Worm (Caenorhabditis elegans) whole organism, L4 larva: ENCODE data around the gene B0244.16.

Source experiments
- F49E8.2 ChIP-seq: sonication (generic microtip); optimal IDR thresholded peaks from 2 replicates; lab custom pipeline; 2016; ENCODE audit warnings: missing compliant biosample characterization, mild to moderate bottlenecking, missing genetic modification characterization, borderline replicate concordance
- Y105C5A.15 ChIP-seq: fragments of 200-800 bp; sonication (Bioruptor generic); IDR thresholded peaks from 2 replicates; pipeline ENCODE4 v1.3.6; 2022; ENCODE audit warnings: missing genetic modification characterization, missing compliant biosample characterization
- ama-1 ChIP-seq: fragments of 150-350 bp; optimal IDR thresholded peaks from 2 replicates; lab custom pipeline; 2014; ENCODE audit warnings: inconsistent platforms, mixed read lengths
- ceh-32 ChIP-seq: sonication (generic microtip); optimal IDR thresholded peaks from 2 replicates; lab custom pipeline; 2016; ENCODE audit warnings: mild to moderate bottlenecking, missing genetic modification characterization, missing compliant biosample characterization; ENCODE audit not compliant: poor library complexity
- ceh-62 ChIP-seq: sonication (generic microtip); optimal IDR thresholded peaks from 2 replicates; lab custom pipeline; 2017; ENCODE audit warnings: missing biosample characterization, missing genetic modification characterization
- ces-1 ChIP-seq: fragments of 150-350 bp; sonication (generic microtip); optimal IDR thresholded peaks from 4 replicates; lab custom pipeline; 2014; ENCODE audit warnings: missing biosample characterization, missing genetic modification reagents, missing genetic modification characterization
- fos-1 ChIP-seq: fragments of 150-350 bp; optimal IDR thresholded peaks from 2 replicates; lab custom pipeline; 2014; ENCODE audit warnings: missing biosample characterization, missing genetic modification characterization
- lin-1 ChIP-seq: fragments of 200-800 bp; sonication (Bioruptor generic); IDR thresholded peaks from 2 replicates; pipeline ENCODE4 v1.3.6; 2022; ENCODE audit warnings: missing genetic modification reagents, missing genetic modification characterization, missing compliant biosample characterization
- lsy-2 ChIP-seq, 2 experiments: fragments of 150-350 bp in 1 of 2; sonication (generic microtip) in 1 of 2; optimal IDR thresholded peaks; 2 replicates each; lab custom pipeline; 2014 to 2017; ENCODE audit warnings: missing biosample characterization in 2 of 2, missing genetic modification characterization in 2 of 2
- nhr-25 ChIP-seq: sonication (generic microtip); optimal IDR thresholded peaks from 2 replicates; lab custom pipeline; 2017; ENCODE audit warnings: missing genetic modification characterization, mild to moderate bottlenecking, missing compliant biosample characterization, antibody characterized with exemption, moderate library complexity, borderline replicate concordance; ENCODE audit not compliant: insufficient read depth
- pha-4 ChIP-seq, 2 experiments: fragments of 150-350 bp in 1 of 2; fragments of 200-800 bp in 1 of 2; sonication (Bioruptor generic) in 1 of 2; IDR thresholded peaks in 1 of 2; optimal IDR thresholded peaks in 1 of 2; 2 replicates each; pipeline versions ENCODE4 v1.3.6 to Lab custom; 2014 to 2022; ENCODE audit warnings: missing genetic modification characterization in 2 of 2, missing genetic modification reagents in 2 of 2, missing biosample characterization in 1 of 2, missing compliant biosample characterization in 1 of 2
- saeg-2 ChIP-seq: fragments of 200-800 bp; sonication (Bioruptor generic); IDR thresholded peaks from 2 replicates; pipeline ENCODE4 v1.3.6; 2022; ENCODE audit warnings: missing genetic modification reagents, missing genetic modification characterization, missing compliant biosample characterization
- ztf-11 ChIP-seq: fragments of 150-350 bp; optimal IDR thresholded peaks from 2 replicates; lab custom pipeline; 2014; ENCODE audit warnings: missing biosample characterization, missing genetic modification characterization

- TF ChIP-seq nhr-25 (tag; lab: Kevin White, UChicago) (no peak), ces-1 (GFP tag; lab: Kevin White, UChicago) (no peak), ama-1 (no peak), saeg-2 (GFP tag; lab: Robert Waterston, UW) (no peak), lsy-2 (tag; optimal IDR thresholded peaks at IDR 0.05; lab: Kevin White, UChicago) (no peak), ztf-11 (tag; lab: Kevin White, UChicago) (no peak), fos-1 (no peak), F49E8.2 (tag; lab: Kevin White, UChicago) (no peak), Y105C5A.15 (GFP tag; lab: Robert Waterston, UW) (no peak), pha-4 (GFP tag; IDR thresholded peaks at IDR 0.05; lab: Robert Waterston, UW) (no peak), pha-4 (tag; optimal IDR thresholded peaks at IDR 0.05; lab: Kevin White, UChicago) (no peak), lin-1 (GFP tag; lab: Robert Waterston, UW) (no peak), ceh-32 (no peak), ceh-62 (tag; lab: Kevin White, UChicago) (no peak)
Measured at ce11 chrIII:5701491-5701890, 39.3 kb upstream of the B0244.16 start.
